Worm (Caenorhabditis elegans) whole organism, early embryonic: ENCODE data around the gene srg-4.

Experiments used
- B0310.2 ChIP-seq: sonication (generic microtip); optimal IDR thresholded peaks from 2 replicates; lab custom pipeline; 2016; ENCODE audit warnings: mild to moderate bottlenecking, missing genetic modification characterization, missing compliant biosample characterization
- ama-1 ChIP-seq: fragments of 150-350 bp; optimal IDR thresholded peaks from 2 replicates; lab custom pipeline; 2014
- flt-1 ChIP-seq: fragments of 200-800 bp; sonication (Bioruptor generic); IDR thresholded peaks from 2 replicates; pipeline ENCODE4 v1.3.6; 2022; ENCODE audit warnings: missing genetic modification characterization, missing compliant biosample characterization
- scrt-1 ChIP-seq: fragments of 200-800 bp; sonication (Bioruptor generic); IDR thresholded peaks from 2 replicates; pipeline ENCODE4 v1.3.6; 2022; ENCODE audit warnings: missing genetic modification characterization, missing compliant biosample characterization
- sea-1 ChIP-seq: fragments of 200-800 bp; sonication (Bioruptor generic); conservative IDR thresholded peaks from 2 replicates; pipeline ENCODE4 v1.3.6; 2022; ENCODE audit warnings: missing genetic modification characterization, missing compliant biosample characterization
- tbx-11 ChIP-seq: fragments of 200-800 bp; sonication (Bioruptor generic); IDR thresholded peaks from 2 replicates; pipeline ENCODE4 v1.3.6; 2022; ENCODE audit warnings: missing genetic modification characterization, missing compliant biosample characterization
- tbx-37 ChIP-seq: fragments of 200-800 bp; sonication (Bioruptor generic); conservative IDR thresholded peaks from 2 replicates; pipeline ENCODE4 v1.3.6; 2022; ENCODE audit warnings: missing genetic modification reagents, missing genetic modification characterization, missing compliant biosample characterization

DNA sequence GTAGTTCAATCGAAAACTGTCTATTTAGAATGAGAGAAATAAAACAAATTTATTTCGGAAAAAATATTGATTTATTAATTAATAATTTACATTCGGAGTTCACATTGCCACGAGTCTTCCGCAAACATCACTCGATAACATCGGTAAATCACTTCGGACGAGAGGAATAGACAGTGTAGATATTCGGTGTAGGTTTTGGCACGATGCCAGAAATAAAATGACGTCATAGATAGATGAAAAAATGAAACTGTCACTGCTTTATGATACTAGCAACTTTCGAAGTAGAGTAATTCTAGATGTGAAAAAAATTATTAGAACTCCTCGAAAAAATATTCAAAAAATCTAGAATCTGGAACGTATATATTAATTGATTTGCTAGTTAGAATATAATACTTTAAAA is 17.6 kb upstream of the srg-4 start:
- TF ChIP-seq tbx-37 (GFP tag; lab: Robert Waterston, UW) (no peak), ama-1 (lab: Kevin White, UChicago) (no peak), sea-1 (no peak), flt-1 (GFP tag; lab: Robert Waterston, UW) (no peak), scrt-1 (no peak), tbx-11 (GFP tag; lab: Robert Waterston, UW) (no peak), B0310.2 (tag; lab: Kevin White, UChicago) (no peak)
